Worm (Caenorhabditis elegans): ENCODE results near the gene grdn-1.

Gene grdn-1

ce11 chrV:18622462-18622861 is 29.9 kb downstream of the grdn-1 start, which contains the start of gene Y69H2.1:
TSS of gene Y69H2.1 (minus strand) at chrV:18622562.
- TF ChIP-seq aly-2 (tag; optimal IDR thresholded peaks at IDR 0.05) (no peak), snpc-4 (tag; optimal IDR thresholded peaks at IDR 0.05) (no peak), unc-62 (GFP tag; optimal IDR thresholded peaks at IDR 0.05) (no peak), egl-5 (tag; optimal IDR thresholded peaks at IDR 0.05) (no peak), ceh-9 (tag; optimal IDR thresholded peaks at IDR 0.05) (no peak), fkh-2 (tag; optimal IDR thresholded peaks at IDR 0.05) (no peak), pha-4 (tag; optimal IDR thresholded peaks at IDR 0.05) (no peak), eor-1 (tag; optimal IDR thresholded peaks at IDR 0.05) (no peak), lsy-12 (tag; optimal IDR thresholded peaks at IDR 0.05) (no peak), nhr-76 (tag; optimal IDR thresholded peaks at IDR 0.05) (no peak), nfya-1 (tag; optimal IDR thresholded peaks at IDR 0.05; ENCODE audit: insufficient read depth) (no peak), R02D3.7 (tag; optimal IDR thresholded peaks at IDR 0.05) (no peak), nhr-23 (tag; optimal IDR thresholded peaks at IDR 0.05) (no peak)

ce11 chrV:18626764-18627163 is 34.2 kb downstream of the grdn-1 start, which contains the start of gene Y69H2.15:
TSS of gene Y69H2.15 (minus strand) at chrV:18626864.
- TF ChIP-seq zag-1 (tag; optimal IDR thresholded peaks at IDR 0.05) (no peak), fkh-10 (GFP tag; optimal IDR thresholded peaks at IDR 0.05) (no peak), nhr-77 (tag; optimal IDR thresholded peaks at IDR 0.05) (no peak), nhr-237 (tag; optimal IDR thresholded peaks at IDR 0.05) (no peak), sea-2 (GFP tag; optimal IDR thresholded peaks at IDR 0.05) (no peak), nhr-76 (tag; optimal IDR thresholded peaks at IDR 0.05) (no peak), unc-39 (tag; optimal IDR thresholded peaks at IDR 0.05) (no peak), skn-1 (tag; optimal IDR thresholded peaks at IDR 0.05) (no peak), ceh-9 (tag; optimal IDR thresholded peaks at IDR 0.05) (no peak), ama-1 (optimal IDR thresholded peaks at IDR 0.05) (no peak), fos-1 (tag; optimal IDR thresholded peaks at IDR 0.05) (no peak), aly-2 (tag; optimal IDR thresholded peaks at IDR 0.05) (no peak), ceh-16 (tag; optimal IDR thresholded peaks at IDR 0.05) (no peak), ztf-11 (tag; optimal IDR thresholded peaks at IDR 0.05) (no peak), lin-39 (tag; optimal IDR thresholded peaks at IDR 0.05) (no peak), tbx-2 (tag; optimal IDR thresholded peaks at IDR 0.05) (no peak)

ce11 chrV:18627445-18627844 is 34.9 kb downstream of the grdn-1 start:
- TF ChIP-seq elt-3 (tag; optimal IDR thresholded peaks at IDR 0.05) (no peak), nfya-1 (tag; optimal IDR thresholded peaks at IDR 0.05; ENCODE audit: insufficient read depth) (peak; percentile 3)

- TF ChIP-seq ama-1 (optimal IDR thresholded peaks at IDR 0.05) (no peak), ceh-28 (tag; optimal IDR thresholded peaks at IDR 0.05) (peak; percentile 93)
These were observed 36.4 kb downstream of the grdn-1 start for ce11 chrV:18628907-18629306.

- TF ChIP-seq ztf-4 (tag; optimal IDR thresholded peaks at IDR 0.05) (no peak), ceh-28 (tag; optimal IDR thresholded peaks at IDR 0.05) (peak; percentile 91)
These were observed 39.5 kb downstream of the grdn-1 start for ce11 chrV:18631966-18632531.

ce11 chrV:18636248-18636647 is 43.7 kb downstream of the grdn-1 start, which contains the start of gene egas-3:
TSS of gene egas-3 (minus strand) at chrV:18636348.
- no peak for TF ChIP-seq elt-3 (tag; optimal IDR thresholded peaks at IDR 0.05)
- no peak for TF ChIP-seq aly-2 (tag; optimal IDR thresholded peaks at IDR 0.05)
- TF ChIP-seq nhr-23 (tag; optimal IDR thresholded peaks at IDR 0.05), result no peak
- TF ChIP-seq fkh-10 (GFP tag; optimal IDR thresholded peaks at IDR 0.05), result no peak
- no peak for TF ChIP-seq ceh-28 (tag; optimal IDR thresholded peaks at IDR 0.05)
- no peak for TF ChIP-seq ama-1 (optimal IDR thresholded peaks at IDR 0.05)
- TF ChIP-seq unc-62 (GFP tag; optimal IDR thresholded peaks at IDR 0.05), result no peak
- no peak for TF ChIP-seq fos-1 (tag; optimal IDR thresholded peaks at IDR 0.05)
- no peak for TF ChIP-seq hmg-11 (tag; optimal IDR thresholded peaks at IDR 0.05)
- TF ChIP-seq fkh-2 (tag; optimal IDR thresholded peaks at IDR 0.05), result no peak
- no peak for TF ChIP-seq nhr-67 (tag; optimal IDR thresholded peaks at IDR 0.05)
- no peak for TF ChIP-seq ceh-82 (tag; optimal IDR thresholded peaks at IDR 0.05)

Measured in whole organism, L3 larva.